Fruit fly (Drosophila melanogaster) S2 (cell line): Measurements from ENCODE around the gene Sb.

ENCODE experiments used
- CG8478 ChIP-seq: fragments of >200 bp; optimal IDR thresholded peaks from 2 replicates; lab custom pipeline; 2018
- CTCF ChIP-seq, 2 experiments: fragments of >200 bp; optimal IDR thresholded peaks; 2 replicates each; lab custom pipeline; 2018

Gene Sb

DNA sequence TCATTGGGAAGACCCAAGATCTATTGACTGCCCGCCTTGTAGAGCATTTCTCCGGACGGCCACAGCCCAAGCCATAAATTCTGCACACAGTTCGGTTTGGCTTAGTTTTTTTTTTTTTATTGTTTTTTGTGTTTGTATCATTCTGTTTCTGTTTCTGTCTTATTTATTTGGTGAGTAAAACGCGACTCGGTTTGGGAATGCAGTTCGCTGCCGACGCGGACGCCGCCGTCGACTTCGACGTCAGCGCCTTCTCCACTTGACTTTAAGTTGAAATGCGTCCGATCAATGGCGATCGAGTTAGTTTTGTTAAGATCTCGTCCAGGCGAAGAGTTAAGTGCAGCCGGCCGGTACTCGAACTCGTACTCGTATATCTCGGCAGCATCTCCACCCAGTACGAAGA, at the start of gene Sb:
Gene Sb, plus strand, starts transcription at position 301 of the 400 bp plus-strand sequence.
- TF ChIP-seq CTCF (optimal IDR thresholded peaks at IDR 0.05; lab: Kevin White, UChicago) = no peak

DNA sequence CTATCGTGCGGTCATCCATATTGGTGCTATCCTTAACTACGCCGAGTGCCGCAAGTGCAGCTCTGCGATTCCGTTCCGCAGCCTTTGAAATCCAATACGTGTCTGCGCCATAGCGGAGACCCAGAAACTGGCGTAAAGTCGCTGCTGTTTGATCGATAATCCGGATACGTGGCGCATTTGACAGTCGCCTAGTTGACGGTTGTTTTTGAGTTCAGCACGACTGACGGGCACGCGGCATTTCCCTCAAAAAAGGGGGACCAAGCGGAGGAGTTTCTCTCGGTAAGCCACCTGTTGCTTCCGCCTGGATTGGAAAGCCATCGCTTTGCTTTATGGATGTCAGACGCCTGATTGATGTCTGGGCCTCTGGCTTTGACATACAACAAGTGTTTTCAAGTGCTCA, 48.5 kb upstream of the Sb start, which contains the start of gene CG10185:
Gene CG10185, minus strand, starts transcription at position 101 of the 400 bp plus-strand sequence.
- TF ChIP-seq CG8478 (lab: Kevin White, UChicago) (no peak), CTCF (optimal IDR thresholded peaks at IDR 0.05; lab: Kevin White, UChicago) (no peak)

DNA sequence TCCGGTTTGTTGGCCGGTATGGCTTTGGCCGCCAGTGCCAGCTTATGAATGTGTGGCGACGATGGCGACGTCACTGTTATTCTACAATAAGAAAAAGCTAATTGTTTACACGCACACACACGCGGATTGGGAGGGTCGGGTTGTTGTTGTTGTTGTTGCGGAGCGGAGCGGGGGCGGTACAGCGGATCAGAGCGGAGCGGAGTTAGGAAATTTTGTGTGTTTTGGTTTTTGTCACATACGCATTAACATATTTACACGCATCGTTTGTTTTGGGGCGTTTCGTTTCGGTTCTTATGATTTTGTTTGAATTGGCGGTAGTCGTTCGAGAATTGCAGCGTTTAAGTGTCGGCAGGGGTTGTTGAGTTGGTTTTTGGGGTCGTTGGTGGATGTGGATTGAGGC, 46.7 kb upstream of the Sb start:
- TF ChIP-seq CG8478 (lab: Kevin White, UChicago) = no peak
- no peak for TF ChIP-seq CTCF (optimal IDR thresholded peaks at IDR 0.05; lab: Kevin White, UChicago)

DNA sequence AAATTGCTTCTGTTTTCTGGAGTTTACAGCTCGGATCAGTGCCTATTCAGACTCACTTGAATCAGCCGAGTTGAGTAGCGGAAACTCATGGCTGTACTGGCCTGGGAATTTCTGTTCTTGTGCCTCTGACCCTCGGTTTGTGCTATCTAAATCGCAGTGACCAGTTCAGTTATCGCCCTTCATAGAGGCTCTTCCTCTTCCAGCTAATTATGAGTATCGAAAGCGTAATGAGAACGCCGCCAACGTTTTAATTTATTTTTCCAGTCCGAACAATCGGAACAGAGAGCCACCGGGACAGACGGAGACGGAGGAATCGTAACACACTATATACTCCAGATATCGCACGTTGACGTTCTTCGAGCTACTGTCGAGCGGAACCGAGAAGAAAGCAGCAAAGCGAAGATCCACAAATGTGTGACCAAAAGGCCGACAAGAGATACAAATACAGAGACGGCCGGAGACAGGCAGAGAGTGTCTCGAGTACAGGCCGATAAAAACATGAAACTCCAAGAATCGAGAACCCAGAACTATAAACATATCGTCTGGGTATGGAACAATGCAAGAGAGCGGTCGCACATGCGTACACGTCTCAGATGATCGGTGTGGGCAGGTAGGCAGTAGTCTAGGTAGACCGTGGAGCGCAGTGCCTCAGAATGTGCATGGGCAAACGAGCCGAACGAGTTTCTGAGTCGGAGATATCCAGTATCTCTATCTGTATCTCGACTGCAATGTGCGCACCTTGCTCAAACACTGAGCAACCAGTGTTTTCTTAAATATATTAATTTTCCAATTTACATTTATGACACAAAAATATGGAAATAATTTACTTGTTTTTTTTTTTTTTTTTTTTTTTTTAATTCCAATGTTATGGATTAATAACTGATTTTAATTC, 44.0 kb upstream of the Sb start:
- TF ChIP-seq CG8478 (lab: Kevin White, UChicago) (no peak), CTCF (optimal IDR thresholded peaks at IDR 0.05; lab: Kevin White, UChicago) (no peak)

DNA sequence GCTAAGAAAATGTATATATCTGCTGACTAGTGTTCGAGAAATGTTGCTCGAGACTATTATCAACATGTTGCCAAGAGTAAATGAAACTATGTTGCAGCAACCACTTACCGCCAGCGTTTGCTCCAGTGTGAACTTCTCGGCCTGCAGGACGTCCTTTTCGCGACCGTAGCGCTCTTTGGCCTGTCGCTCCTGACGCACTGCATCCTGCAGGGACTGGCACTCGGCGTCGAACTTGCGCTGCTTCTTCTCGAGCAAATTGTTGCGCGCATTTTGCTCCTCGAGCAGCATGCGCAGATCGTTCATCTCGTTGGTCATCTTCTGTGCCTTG, 43.4 kb upstream of the Sb start:
- TF ChIP-seq CTCF (optimal IDR thresholded peaks at IDR 0.05; lab: Kevin White, UChicago) = no peak
- TF ChIP-seq CG8478 (lab: Kevin White, UChicago) = no peak

DNA sequence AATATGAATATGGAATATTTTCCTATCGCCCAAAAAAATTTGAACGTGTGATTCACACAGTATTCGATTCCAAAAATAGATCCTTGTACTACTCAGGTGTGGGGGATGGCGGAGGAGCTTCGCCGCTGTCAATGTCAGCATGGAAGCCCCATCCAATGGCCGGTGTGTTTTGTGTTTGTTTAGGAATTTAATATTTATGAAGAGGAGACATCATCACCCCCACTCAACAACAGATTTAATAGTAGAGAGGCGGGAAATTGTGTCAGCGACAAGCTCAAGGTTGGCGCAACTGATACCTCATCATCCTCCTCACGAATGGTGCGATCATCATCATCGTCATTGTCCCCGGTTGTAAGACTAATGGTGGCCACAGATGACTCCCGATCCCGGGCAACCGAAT, 41.8 kb upstream of the Sb start:
- TF ChIP-seq CTCF (optimal IDR thresholded peaks at IDR 0.05; lab: Kevin White, UChicago) (no peak), CG8478 (lab: Kevin White, UChicago) (no peak)

DNA sequence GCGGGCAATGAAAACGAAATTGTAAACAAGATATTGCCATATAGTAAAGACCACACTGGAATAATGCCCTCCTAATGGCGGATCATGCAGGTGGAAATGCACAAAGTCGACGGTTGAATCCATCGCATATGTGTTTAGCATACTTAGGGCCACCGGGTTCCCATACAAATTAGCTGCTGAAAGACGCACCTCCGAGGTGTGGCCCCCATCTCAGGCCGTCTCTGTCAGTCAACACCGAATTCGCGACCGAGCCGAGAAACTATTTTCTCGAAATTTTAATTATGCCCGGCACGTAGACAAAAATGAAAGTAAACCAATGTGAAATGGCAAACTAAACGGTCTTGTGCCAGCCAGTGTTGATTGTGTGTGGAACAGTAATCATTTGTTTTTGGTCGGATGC, 37.7 kb upstream of the Sb start:
- TF ChIP-seq CTCF (optimal IDR thresholded peaks at IDR 0.05; lab: Kevin White, UChicago) = no peak
- TF ChIP-seq CG8478 (lab: Kevin White, UChicago) = no peak

DNA sequence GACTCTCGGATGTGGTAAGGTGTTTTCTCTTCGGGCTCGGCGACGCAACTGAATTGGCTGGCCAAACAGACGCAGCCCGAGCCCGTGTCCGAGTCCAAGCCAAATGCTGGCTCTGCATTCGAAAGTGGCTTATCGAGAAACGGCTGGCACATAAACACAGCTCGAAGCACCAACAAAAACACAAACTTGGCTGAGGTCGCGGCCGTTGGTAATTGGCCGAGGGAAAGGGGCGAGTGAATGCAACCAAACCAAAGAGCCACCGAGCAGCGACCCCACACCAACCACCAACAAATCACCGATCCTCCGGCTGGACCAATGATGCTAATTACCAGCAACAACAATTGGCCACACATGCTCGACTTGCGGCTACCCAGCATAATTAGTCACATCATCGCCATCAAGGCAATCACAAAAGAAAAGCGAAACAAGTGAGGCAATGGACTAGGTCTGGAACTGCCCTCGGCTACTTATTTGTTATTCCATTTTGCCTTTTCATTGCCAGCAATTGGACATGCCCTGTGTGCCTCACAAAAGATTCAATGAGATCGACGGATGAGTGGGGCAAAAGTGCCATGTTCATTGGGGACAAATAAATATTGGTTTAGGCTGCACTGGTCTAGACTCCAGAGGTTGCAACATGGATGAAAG, 34.9 kb upstream of the Sb start, which contains the start of gene CG32855:
Gene CG32855, minus strand, starts transcription at position 51 of the 648 bp plus-strand sequence.
- TF ChIP-seq CG8478 (lab: Kevin White, UChicago) = no peak
- TF ChIP-seq CTCF (optimal IDR thresholded peaks at IDR 0.05; lab: Kevin White, UChicago) = no peak

DNA sequence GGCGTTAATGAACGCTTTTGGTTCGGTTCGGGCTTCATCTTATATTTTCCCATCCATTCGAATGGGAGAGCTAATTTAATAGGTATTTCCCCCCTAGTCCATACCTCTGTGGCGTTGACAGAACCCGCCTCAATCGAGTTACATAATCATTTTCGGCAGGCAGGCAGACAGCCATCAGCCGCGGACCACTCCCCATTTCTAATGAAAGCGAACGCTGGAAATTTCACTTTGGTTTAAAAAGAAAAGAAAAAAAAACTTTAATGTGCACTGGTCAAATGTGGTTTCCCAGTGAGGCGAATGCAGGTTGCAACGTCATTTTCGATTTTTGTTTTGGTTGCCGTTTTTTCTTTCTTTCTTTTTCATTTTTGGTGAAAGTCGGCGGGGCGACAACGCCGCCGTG, 33.6 kb upstream of the Sb start:
- TF ChIP-seq CTCF (optimal IDR thresholded peaks at IDR 0.05; lab: Kevin White, UChicago) (no peak), CG8478 (lab: Kevin White, UChicago) (no peak)

DNA sequence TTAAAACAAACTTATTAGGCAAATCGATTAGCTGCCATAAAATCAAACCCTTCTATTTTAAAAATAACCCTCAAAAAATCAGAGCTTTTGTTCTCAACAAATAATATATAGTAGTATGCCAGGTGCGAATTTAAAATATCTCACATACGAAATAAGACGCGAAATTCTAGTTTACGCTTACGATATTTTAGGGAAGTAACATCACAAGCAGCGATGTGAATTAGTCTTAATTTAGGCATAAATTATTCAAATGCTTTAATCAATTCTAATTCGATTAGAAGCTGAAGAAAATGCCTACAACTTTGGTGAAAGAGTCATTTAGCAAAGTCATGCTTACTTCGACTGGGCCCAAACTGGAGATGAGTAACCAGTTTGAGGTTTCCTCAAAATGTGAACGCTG, 32.4 kb upstream of the Sb start, which contains the start of gene sxe2:
Gene sxe2, plus strand, starts transcription at position 301 of the 400 bp plus-strand sequence.
- TF ChIP-seq CTCF (optimal IDR thresholded peaks at IDR 0.05; lab: Kevin White, UChicago) (no peak), CG8478 (lab: Kevin White, UChicago) (no peak)

DNA sequence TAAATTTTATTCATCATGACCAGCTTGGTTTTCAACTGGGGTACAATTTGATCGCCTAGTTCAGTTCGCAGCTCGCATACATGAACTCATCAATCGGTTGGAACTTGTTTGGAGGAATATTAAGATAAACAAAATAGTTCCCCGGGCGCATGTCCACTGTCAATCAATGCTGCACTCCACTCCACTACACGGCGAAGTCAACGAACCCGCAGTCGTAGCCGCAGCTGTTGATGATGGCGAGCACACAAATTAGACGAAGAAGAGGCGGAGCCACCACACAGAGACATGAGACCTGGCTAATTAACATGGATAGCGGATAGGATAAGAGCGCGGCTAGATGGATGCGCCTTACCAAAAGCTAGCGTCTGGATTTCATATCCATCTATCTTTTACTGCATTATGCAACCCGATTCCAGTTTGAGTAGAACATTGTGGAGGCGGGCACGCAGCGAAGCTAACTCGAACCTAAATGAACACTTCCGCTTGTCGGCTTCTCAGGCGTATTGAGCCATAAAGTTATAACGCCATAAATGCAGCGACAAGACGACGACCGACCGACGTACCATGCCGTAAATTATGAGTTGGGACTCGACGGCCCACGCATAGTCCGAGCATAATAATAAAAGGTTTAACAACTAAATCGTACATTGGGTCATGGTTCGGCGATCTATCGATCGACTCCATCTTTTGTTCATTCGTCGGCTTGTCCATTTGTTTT, 23.9 kb upstream of the Sb start:
- no peak for TF ChIP-seq CG8478 (lab: Kevin White, UChicago)
- no peak for TF ChIP-seq CTCF (optimal IDR thresholded peaks at IDR 0.05; lab: Kevin White, UChicago)

DNA sequence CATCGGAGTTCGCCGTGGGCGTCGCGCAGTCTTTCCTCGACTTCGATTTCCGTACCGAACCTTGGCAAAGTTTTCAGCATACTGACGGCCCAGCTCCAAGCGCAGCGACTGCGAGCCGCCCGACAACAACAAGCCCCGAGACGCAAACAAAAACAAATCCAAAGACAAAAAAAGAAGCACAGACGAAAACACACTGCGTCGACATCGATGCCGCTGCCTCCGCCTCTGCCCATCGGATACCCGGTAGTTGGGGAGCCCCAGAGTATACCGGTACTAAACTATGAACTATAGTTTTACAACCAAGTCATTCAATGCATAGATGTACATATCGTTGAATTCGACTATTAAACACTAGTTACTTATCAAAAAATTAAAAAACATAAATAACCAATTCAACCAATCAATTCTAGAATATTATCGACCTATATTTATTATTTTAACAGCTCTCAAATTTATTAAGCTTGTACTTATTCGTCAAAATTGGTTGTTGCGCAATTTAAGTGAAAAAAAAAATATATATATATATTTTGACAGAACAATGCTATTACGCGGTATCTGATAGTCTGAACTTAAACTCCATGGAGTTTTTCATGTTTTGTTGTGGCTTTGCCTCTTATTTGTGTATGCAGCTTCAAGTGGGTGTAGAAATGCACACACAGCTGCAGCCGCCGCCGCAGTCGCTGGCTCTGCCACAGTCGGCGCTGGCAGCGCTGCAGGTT, 21.8 kb upstream of the Sb start:
- no peak for TF ChIP-seq CTCF (optimal IDR thresholded peaks at IDR 0.05; lab: Kevin White, UChicago)
- TF ChIP-seq CG8478 (lab: Kevin White, UChicago) = no peak

DNA sequence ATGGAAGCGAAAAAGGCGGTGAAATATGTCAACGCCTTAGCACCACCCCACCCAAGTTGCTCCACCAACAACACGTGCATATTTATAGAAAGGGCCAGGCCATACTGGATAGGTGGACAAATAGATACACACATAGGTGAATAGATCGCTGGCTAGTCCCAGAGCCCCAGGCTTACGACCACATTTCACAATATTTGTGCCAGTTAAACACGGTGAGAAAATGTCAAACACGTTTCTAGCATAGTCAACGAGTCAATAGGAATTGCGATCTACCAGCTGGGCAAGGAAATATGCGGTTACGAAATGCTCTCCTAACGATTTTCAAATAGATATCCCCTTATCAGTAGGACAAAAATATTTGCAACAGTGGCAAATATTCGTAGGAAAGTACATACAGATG, 21.0 kb upstream of the Sb start:
- no peak for TF ChIP-seq CTCF (optimal IDR thresholded peaks at IDR 0.05; lab: Kevin White, UChicago)
- TF ChIP-seq CG8478 (lab: Kevin White, UChicago) = no peak

DNA sequence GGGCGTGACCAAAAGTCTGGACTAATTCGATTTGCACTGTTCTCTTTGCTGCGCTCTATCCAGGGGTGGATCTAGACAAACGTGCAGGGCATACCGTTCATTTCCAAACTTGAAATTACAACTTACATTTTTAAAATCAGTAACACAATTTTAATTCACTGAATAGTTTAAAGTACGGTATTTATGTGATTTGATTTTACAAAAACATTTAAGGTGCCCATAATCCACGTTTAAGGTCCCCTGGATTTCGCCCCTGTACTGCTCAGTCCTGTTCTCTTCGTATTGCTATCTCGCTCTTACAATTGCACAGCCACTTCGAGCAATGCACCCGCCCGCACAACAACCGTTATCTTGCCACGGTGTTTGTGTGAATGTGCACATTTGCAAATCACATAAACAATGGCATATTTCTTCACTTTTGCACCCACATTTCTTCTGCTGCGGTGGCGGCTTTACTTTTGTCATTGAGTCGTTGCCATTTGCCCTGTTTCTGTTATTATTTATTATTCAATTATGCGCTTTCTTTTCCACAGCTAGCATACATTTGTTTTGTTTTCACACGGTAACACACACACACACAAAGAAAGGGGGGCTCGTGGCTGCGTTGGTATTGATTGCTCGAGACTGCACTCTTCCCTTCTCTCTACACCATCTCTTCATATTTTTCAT, 18.2 kb upstream of the Sb start:
- TF ChIP-seq CG8478 (lab: Kevin White, UChicago) (no peak), CTCF (optimal IDR thresholded peaks at IDR 0.05; lab: Kevin White, UChicago) (no peak)
